Fruit fly (Drosophila melanogaster): ENCODE data around the gene aralar1.

dm6 chr3R:30426626-30427025 is 29.0 kb downstream of the aralar1 start:
- TF ChIP-seq EcR (GFP tag; optimal IDR thresholded peaks at IDR 0.05) (no peak), usp (GFP tag; optimal IDR thresholded peaks at IDR 0.05) (no peak), psq (optimal IDR thresholded peaks at IDR 0.05) (no peak), CG8478 (optimal IDR thresholded peaks at IDR 0.05) (no peak)
